Worm (Caenorhabditis elegans) whole organism, mixed stage, embryonic: ENCODE data around the gene nhr-22.

Source experiments
- ceh-83 ChIP-seq: fragments of 200-800 bp; sonication (Bioruptor generic); optimal IDR thresholded peaks from 2 replicates; lab custom pipeline; 2018; ENCODE audit warnings: mild to moderate bottlenecking, missing genetic modification characterization, missing compliant biosample characterization
- nhr-237 ChIP-seq: fragments of 150-350 bp; optimal IDR thresholded peaks from 2 replicates; lab custom pipeline; 2014; ENCODE audit warnings: missing biosample characterization, missing genetic modification characterization
- snpc-4 ChIP-seq: fragments of 150-350 bp; optimal IDR thresholded peaks from 2 replicates; lab custom pipeline; 2014; ENCODE audit warnings: missing biosample characterization, missing genetic modification characterization

DNA sequence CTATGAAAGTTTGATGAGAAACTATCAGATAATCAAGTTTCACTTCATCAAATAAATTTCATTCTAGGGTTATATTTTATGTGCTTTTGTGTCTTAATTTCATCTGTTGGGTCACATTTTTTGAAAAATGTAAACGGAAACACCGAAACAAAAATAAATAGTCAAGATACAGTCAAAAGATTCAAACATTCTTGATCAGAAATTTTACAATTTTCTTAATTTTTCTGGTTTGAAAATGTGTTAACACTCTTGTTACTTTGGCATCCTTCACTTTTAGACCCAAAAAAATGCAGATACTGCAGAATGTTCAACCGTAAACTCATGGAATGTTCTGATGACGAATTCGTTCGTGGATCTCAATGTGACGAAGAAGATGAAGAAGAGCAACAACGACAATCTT is 5.1 kb upstream of the nhr-22 start, which contains the start of gene aptf-1:
- TF ChIP-seq nhr-237 (tag; lab: Kevin White, UChicago) (no peak), ceh-83 (no peak), snpc-4 (tag; lab: Kevin White, UChicago) (no peak)
